Worm (Caenorhabditis elegans) whole organism, L3 larva: ENCODE measurements around the gene rad-54.L2.

Source experiments
- R02D3.7 ChIP-seq: fragments of 150-350 bp; optimal IDR thresholded peaks from 2 replicates; lab custom pipeline; 2014; ENCODE audit warnings: missing biosample characterization, missing genetic modification characterization
- ZK546.5 ChIP-seq: sonication (generic microtip); optimal IDR thresholded peaks from 2 replicates; lab custom pipeline; 2017; ENCODE audit warnings: missing biosample characterization, missing genetic modification characterization
- aly-2 ChIP-seq: fragments of 150-350 bp; optimal IDR thresholded peaks from 2 replicates; lab custom pipeline; 2014; ENCODE audit warnings: missing biosample characterization, missing genetic modification characterization
- ama-1 ChIP-seq: fragments of 150-350 bp; optimal IDR thresholded peaks from 2 replicates; lab custom pipeline; 2018
- ceh-16 ChIP-seq: sonication (generic microtip); optimal IDR thresholded peaks from 2 replicates; lab custom pipeline; 2017; ENCODE audit warnings: missing biosample characterization, missing genetic modification characterization
- ceh-28 ChIP-seq: fragments of 150-350 bp; optimal IDR thresholded peaks from 2 replicates; lab custom pipeline; 2014; ENCODE audit warnings: missing biosample characterization, missing genetic modification reagents, missing genetic modification characterization
- ceh-82 ChIP-seq: fragments of 150-350 bp; optimal IDR thresholded peaks from 2 replicates; lab custom pipeline; 2014; ENCODE audit warnings: missing biosample characterization, missing genetic modification characterization
- ceh-9 ChIP-seq: sonication (generic microtip); optimal IDR thresholded peaks from 2 replicates; lab custom pipeline; 2018; ENCODE audit warnings: missing biosample characterization, missing genetic modification characterization
- egl-27 ChIP-seq: sonication (generic microtip); optimal IDR thresholded peaks from 4 replicates; lab custom pipeline; 2017; ENCODE audit warnings: missing biosample characterization, missing genetic modification reagents, missing genetic modification characterization
- egl-5 ChIP-seq: fragments of 150-350 bp; optimal IDR thresholded peaks from 2 replicates; lab custom pipeline; 2017; ENCODE audit warnings: missing biosample characterization, missing genetic modification reagents, missing genetic modification characterization, inconsistent platforms
- elt-1 ChIP-seq: fragments of 150-350 bp; optimal IDR thresholded peaks from 2 replicates; lab custom pipeline; 2014; ENCODE audit warnings: missing biosample characterization, missing genetic modification characterization
- elt-2 ChIP-seq: sonication (generic microtip); optimal IDR thresholded peaks from 2 replicates; lab custom pipeline; 2016; ENCODE audit warnings: missing genetic modification reagents, mild to moderate bottlenecking, missing genetic modification characterization, missing compliant biosample characterization
- elt-3 ChIP-seq, 3 experiments: fragments of 150-350 bp in 1 of 3; sonication (generic microtip) in 2 of 3; optimal IDR thresholded peaks; 2 replicates in 2 of 3; 4 replicates in 1 of 3; lab custom pipeline; 2014 to 2017; ENCODE audit warnings: missing biosample characterization in 3 of 3, missing genetic modification characterization in 3 of 3
- eor-1 ChIP-seq, 2 experiments: fragments of 150-350 bp; optimal IDR thresholded peaks; 2 replicates each; lab custom pipeline; 2014 to 2018; ENCODE audit warnings: missing biosample characterization in 2 of 2, missing genetic modification characterization in 2 of 2
- fkh-10 ChIP-seq: sonication (generic microtip); optimal IDR thresholded peaks from 2 replicates; lab custom pipeline; 2017; ENCODE audit warnings: missing biosample characterization, missing genetic modification reagents, missing genetic modification characterization
- fkh-2 ChIP-seq: fragments of 150-350 bp; optimal IDR thresholded peaks from 2 replicates; lab custom pipeline; 2014; ENCODE audit warnings: missing biosample characterization, missing genetic modification reagents, missing genetic modification characterization
- fos-1 ChIP-seq: fragments of 150-350 bp; optimal IDR thresholded peaks from 2 replicates; lab custom pipeline; 2014; ENCODE audit warnings: missing biosample characterization, missing genetic modification characterization
- jun-1 ChIP-seq: fragments of 150-350 bp; optimal IDR thresholded peaks from 2 replicates; lab custom pipeline; 2014; ENCODE audit warnings: missing biosample characterization, missing genetic modification reagents, missing genetic modification characterization
- lin-15B ChIP-seq: fragments of 150-350 bp; optimal IDR thresholded peaks from 2 replicates; lab custom pipeline; 2014; ENCODE audit warnings: missing biosample characterization, missing genetic modification characterization
- lin-39 ChIP-seq: fragments of 150-350 bp; optimal IDR thresholded peaks from 2 replicates; lab custom pipeline; 2018; ENCODE audit warnings: missing biosample characterization, missing genetic modification reagents, missing genetic modification characterization
- lsy-12 ChIP-seq: sonication (generic microtip); optimal IDR thresholded peaks from 2 replicates; lab custom pipeline; 2016; ENCODE audit warnings: mild to moderate bottlenecking, missing genetic modification characterization, missing compliant biosample characterization
- mdl-1 ChIP-seq: fragments of 150-350 bp; optimal IDR thresholded peaks from 2 replicates; lab custom pipeline; 2014; ENCODE audit warnings: missing biosample characterization, missing genetic modification characterization
- mml-1 ChIP-seq: fragments of 150-350 bp; sonication (generic microtip); optimal IDR thresholded peaks from 3 replicates; lab custom pipeline; 2014; ENCODE audit warnings: missing biosample characterization, missing genetic modification characterization
- nfya-1 ChIP-seq: sonication (generic microtip); optimal IDR thresholded peaks from 2 replicates; lab custom pipeline; 2017; ENCODE audit warnings: missing genetic modification characterization, mild to moderate bottlenecking, missing compliant biosample characterization, antibody characterized with exemption, moderate library complexity; ENCODE audit not compliant: insufficient read depth
- nhr-11 ChIP-seq: fragments of 150-350 bp; optimal IDR thresholded peaks from 2 replicates; lab custom pipeline; 2014; ENCODE audit warnings: missing biosample characterization, missing genetic modification characterization
- nhr-12 ChIP-seq: fragments of 150-350 bp; optimal IDR thresholded peaks from 2 replicates; lab custom pipeline; 2014; ENCODE audit warnings: missing biosample characterization, missing genetic modification characterization
- nhr-23 ChIP-seq: fragments of 150-350 bp; optimal IDR thresholded peaks from 2 replicates; lab custom pipeline; 2014; ENCODE audit warnings: missing biosample characterization, missing genetic modification reagents, missing genetic modification characterization
- nhr-237 ChIP-seq: fragments of 150-350 bp; optimal IDR thresholded peaks from 2 replicates; lab custom pipeline; 2014; ENCODE audit warnings: missing biosample characterization, missing genetic modification characterization
- nhr-25 ChIP-seq: sonication (generic microtip); optimal IDR thresholded peaks from 2 replicates; lab custom pipeline; 2017; ENCODE audit warnings: missing biosample characterization, missing genetic modification characterization
- nhr-28 ChIP-seq: fragments of 150-350 bp; optimal IDR thresholded peaks from 2 replicates; lab custom pipeline; 2014; ENCODE audit warnings: missing biosample characterization, missing genetic modification characterization
- nhr-43 ChIP-seq: sonication (generic microtip); optimal IDR thresholded peaks from 2 replicates; lab custom pipeline; 2016; ENCODE audit warnings: mild to moderate bottlenecking, missing genetic modification characterization, missing compliant biosample characterization; ENCODE audit not compliant: poor library complexity, severe bottlenecking
- nhr-67 ChIP-seq: fragments of 150-350 bp; optimal IDR thresholded peaks from 2 replicates; lab custom pipeline; 2014; ENCODE audit warnings: missing biosample characterization, missing genetic modification characterization
- nhr-76 ChIP-seq: fragments of 150-350 bp; sonication (generic microtip); optimal IDR thresholded peaks from 5 replicates; lab custom pipeline; 2014; ENCODE audit warnings: missing biosample characterization, missing genetic modification characterization
- nhr-77 ChIP-seq: fragments of 150-350 bp; optimal IDR thresholded peaks from 2 replicates; lab custom pipeline; 2014; ENCODE audit warnings: missing biosample characterization, missing genetic modification characterization
- pha-4 ChIP-seq: fragments of 150-350 bp; optimal IDR thresholded peaks from 2 replicates; lab custom pipeline; 2014; ENCODE audit warnings: missing biosample characterization, missing genetic modification reagents, missing genetic modification characterization
- pqm-1 ChIP-seq: fragments of 150-350 bp; optimal IDR thresholded peaks from 2 replicates; lab custom pipeline; 2017; ENCODE audit warnings: missing biosample characterization, missing genetic modification characterization, inconsistent platforms
- sea-2 ChIP-seq: fragments of 150-350 bp; sonication (generic microtip); optimal IDR thresholded peaks from 4 replicates; lab custom pipeline; 2014; ENCODE audit warnings: missing biosample characterization, missing genetic modification reagents, missing genetic modification characterization
- skn-1 ChIP-seq: fragments of 150-350 bp; optimal IDR thresholded peaks from 2 replicates; lab custom pipeline; 2014; ENCODE audit warnings: missing biosample characterization, missing genetic modification characterization
- snpc-4 ChIP-seq: fragments of 150-350 bp; optimal IDR thresholded peaks from 2 replicates; lab custom pipeline; 2014; ENCODE audit warnings: missing biosample characterization, missing genetic modification characterization
- tbx-2 ChIP-seq: sonication (generic microtip); optimal IDR thresholded peaks from 2 replicates; lab custom pipeline; 2016; ENCODE audit warnings: mild to moderate bottlenecking, missing genetic modification characterization, missing compliant biosample characterization
- unc-39 ChIP-seq: sonication (generic microtip); optimal IDR thresholded peaks from 4 replicates; lab custom pipeline; 2017; ENCODE audit warnings: missing biosample characterization, missing genetic modification characterization
- unc-62 ChIP-seq: fragments of 150-350 bp; sonication (generic microtip); optimal IDR thresholded peaks from 4 replicates; lab custom pipeline; 2014; ENCODE audit warnings: missing biosample characterization, missing genetic modification reagents, missing genetic modification characterization
- zag-1 ChIP-seq: fragments of 150-350 bp; optimal IDR thresholded peaks from 2 replicates; lab custom pipeline; 2014; ENCODE audit warnings: missing biosample characterization, missing genetic modification characterization
- ztf-11 ChIP-seq: fragments of 150-350 bp; optimal IDR thresholded peaks from 2 replicates; lab custom pipeline; 2014; ENCODE audit warnings: missing biosample characterization, missing genetic modification characterization
- ztf-4 ChIP-seq: fragments of 150-350 bp; optimal IDR thresholded peaks from 2 replicates; lab custom pipeline; 2014; ENCODE audit warnings: missing biosample characterization, missing genetic modification characterization

The rad-54.L2 gene

DNA sequence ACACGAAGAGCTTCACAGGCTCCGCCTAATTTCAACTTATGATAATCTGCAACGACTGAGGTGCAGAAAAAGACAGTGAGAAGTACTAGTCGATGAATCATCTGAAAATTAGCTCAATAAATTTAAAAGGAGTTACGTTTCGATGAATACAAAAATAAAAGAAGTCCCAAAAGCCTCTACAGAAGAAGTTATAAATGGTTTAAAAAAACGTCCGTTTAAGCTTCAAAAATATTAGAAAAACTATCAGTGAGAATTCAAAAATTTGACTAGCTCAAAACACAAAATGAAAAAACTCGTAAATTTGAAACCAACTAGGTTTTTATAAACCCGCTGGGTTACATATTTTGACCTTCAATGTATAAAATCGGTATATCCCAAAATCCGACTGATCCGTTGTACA is 37.9 kb upstream of the rad-54.L2 start, which contains the start of gene T11B7.5:
TSS of gene T11B7.5 (minus strand) at position 101 of the 400 bp plus-strand sequence.
- TF ChIP-seq lsy-12 (tag; lab: Kevin White, UChicago) (no peak), nhr-76 (no peak), nhr-12 (no peak), nhr-67 (no peak), ceh-9 (tag; lab: Kevin White, UChicago) (no peak), nhr-25 (no peak), pqm-1 (tag; lab: Kevin White, UChicago) (no peak), lin-39 (no peak), mdl-1 (tag; lab: Kevin White, UChicago) (no peak), egl-27 (tag; lab: Kevin White, UChicago) (no peak), ztf-4 (tag; lab: Kevin White, UChicago) (no peak), nhr-28 (tag; lab: Kevin White, UChicago) (no peak)

DNA sequence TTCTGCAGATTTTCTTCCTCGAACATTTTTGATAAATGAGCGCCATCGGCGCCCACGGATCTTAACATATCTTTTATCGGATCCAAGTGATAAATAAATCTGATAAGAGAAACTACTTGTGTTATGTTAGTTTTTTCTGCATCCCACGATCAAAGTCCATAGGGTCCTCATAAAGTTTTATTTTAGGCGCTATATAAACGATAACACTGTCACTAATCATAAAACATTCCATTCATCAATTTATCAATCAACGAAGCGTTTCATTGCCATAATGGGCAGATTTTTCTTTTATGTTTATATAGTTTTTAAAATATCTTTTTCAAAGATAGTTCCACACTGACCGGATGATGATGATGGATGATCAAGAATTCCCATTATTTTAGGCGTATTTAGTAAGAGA is 29.2 kb upstream of the rad-54.L2 start:
- TF ChIP-seq nhr-23 (tag; lab: Kevin White, UChicago) (peak; percentile 13), ztf-11 (tag; lab: Kevin White, UChicago) (no peak)
- TF ChIP-seq, all 47 proteins: peak for 1

DNA sequence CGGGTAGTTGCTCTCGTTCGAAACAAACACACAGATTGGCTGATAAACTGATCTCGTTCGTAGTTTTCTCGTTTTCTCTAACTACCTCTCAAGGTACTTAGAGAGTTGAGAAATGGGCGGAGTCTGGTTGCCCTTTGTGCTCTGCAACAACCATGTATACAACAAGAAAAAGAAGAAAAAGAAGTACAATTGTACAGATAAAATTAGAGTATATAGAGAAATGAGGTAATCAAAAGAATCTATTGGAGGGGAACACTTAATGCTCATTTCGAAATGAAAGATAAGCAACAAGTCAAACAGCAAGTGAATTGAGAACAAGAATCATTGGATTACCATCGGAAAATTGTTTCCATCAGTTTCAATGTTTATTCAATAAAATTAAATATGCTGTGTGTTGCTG is 28.5 kb upstream of the rad-54.L2 start, which contains the start of gene C09G9.1:
TSS of gene C09G9.1 (minus strand) at position 143 of the 400 bp plus-strand sequence.
- peak; percentile 67 for TF ChIP-seq elt-2 (tag; lab: Kevin White, UChicago)
- no peak for TF ChIP-seq fkh-2
- no peak for TF ChIP-seq nhr-43 (tag; lab: Kevin White, UChicago)
- no peak for TF ChIP-seq ceh-9 (tag; lab: Kevin White, UChicago)
- TF ChIP-seq pha-4 (tag; lab: Kevin White, UChicago): peak; percentile 44

DNA sequence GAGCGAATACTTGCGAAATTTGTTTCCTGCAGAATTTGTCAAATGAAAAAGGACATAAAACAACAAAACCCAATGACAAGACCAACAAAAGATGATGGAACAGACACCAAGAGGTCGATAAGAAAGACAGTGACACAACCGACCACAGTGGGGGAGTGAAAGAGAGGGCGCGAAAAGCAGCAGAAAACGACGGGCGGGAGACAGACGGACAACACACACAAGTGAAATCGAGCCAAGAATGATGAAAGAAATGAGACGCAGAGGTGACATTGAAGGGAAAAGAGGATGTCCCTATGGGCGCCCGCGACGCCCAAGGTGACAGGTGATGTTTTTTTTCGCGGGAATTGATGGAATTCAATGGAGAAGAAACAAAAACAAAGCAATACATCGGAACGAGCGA is 27.8 kb upstream of the rad-54.L2 start:
- TF ChIP-seq nhr-11 (tag; lab: Kevin White, UChicago): no peak
- no peak for TF ChIP-seq nhr-12
- no peak for TF ChIP-seq elt-3 (tag; optimal IDR thresholded peaks at IDR 0.05; lab: Kevin White, UChicago)
- TF ChIP-seq nhr-77: no peak
- TF ChIP-seq ceh-28: no peak
- TF ChIP-seq nfya-1 (tag; lab: Kevin White, UChicago): peak; percentile 53
- no peak for TF ChIP-seq ceh-16 (tag; lab: Kevin White, UChicago)
- no peak for TF ChIP-seq ZK546.5 (tag; lab: Kevin White, UChicago)
- TF ChIP-seq fkh-10 (GFP tag; lab: Kevin White, UChicago): no peak
- TF ChIP-seq eor-1 (tag; optimal IDR thresholded peaks at IDR 0.05; lab: Kevin White, UChicago): no peak
- TF ChIP-seq nhr-28 (tag; lab: Kevin White, UChicago): no peak
- no peak for TF ChIP-seq nhr-43 (tag; lab: Kevin White, UChicago)
- peak; percentile 95 for TF ChIP-seq nhr-25
- TF ChIP-seq jun-1 (tag; lab: Kevin White, UChicago): peak; percentile 16
- peak; percentile 50 for TF ChIP-seq snpc-4
- peak; percentile 84 for TF ChIP-seq unc-62 (GFP tag; lab: Kevin White, UChicago)
- no peak for TF ChIP-seq R02D3.7 (tag; lab: Kevin White, UChicago)
- no peak for TF ChIP-seq mml-1
- no peak for TF ChIP-seq sea-2 (GFP tag; lab: Kevin White, UChicago)
- no peak for TF ChIP-seq unc-39 (tag; lab: Kevin White, UChicago)
- peak; percentile 27 for TF ChIP-seq pqm-1 (tag; lab: Kevin White, UChicago)
- TF ChIP-seq zag-1 (tag; lab: Kevin White, UChicago): no peak
- no peak for TF ChIP-seq fkh-2
- TF ChIP-seq nhr-76: no peak
- no peak for TF ChIP-seq ztf-11 (tag; lab: Kevin White, UChicago)
- TF ChIP-seq elt-2 (tag; lab: Kevin White, UChicago): peak; percentile 83
- peak; percentile 57 for TF ChIP-seq ama-1 (lab: Kevin White, UChicago)
- peak; percentile 35 for TF ChIP-seq egl-5 (tag; lab: Kevin White, UChicago)
- TF ChIP-seq lsy-12 (tag; lab: Kevin White, UChicago): peak; percentile 23
- no peak for TF ChIP-seq skn-1 (tag; lab: Kevin White, UChicago)
- no peak for TF ChIP-seq nhr-237 (tag; lab: Kevin White, UChicago)
- peak; percentile 49 for TF ChIP-seq nhr-23 (tag; lab: Kevin White, UChicago)
- no peak for TF ChIP-seq nhr-67
- peak; percentile 81 for TF ChIP-seq pha-4 (tag; lab: Kevin White, UChicago)
- TF ChIP-seq ceh-9 (tag; lab: Kevin White, UChicago): no peak
- TF ChIP-seq tbx-2 (tag; lab: Kevin White, UChicago): no peak
- peak; percentile 4 for TF ChIP-seq mdl-1 (tag; lab: Kevin White, UChicago)
- peak; percentile 21 for TF ChIP-seq lin-15B (tag; lab: Kevin White, UChicago)
- TF ChIP-seq elt-1 (tag; lab: Kevin White, UChicago): no peak
- TF ChIP-seq fos-1 (tag; lab: Kevin White, UChicago): peak; percentile 37
- no peak for TF ChIP-seq ztf-4 (tag; lab: Kevin White, UChicago)
- TF ChIP-seq aly-2 (tag; lab: Kevin White, UChicago): no peak
- no peak for TF ChIP-seq egl-27 (tag; lab: Kevin White, UChicago)
- peak; percentile 49 for TF ChIP-seq lin-39
- no peak for TF ChIP-seq ceh-82
